Worm (Caenorhabditis elegans): Measurements from ENCODE around the gene F41B4.2.

The F41B4.2 gene

DNA sequence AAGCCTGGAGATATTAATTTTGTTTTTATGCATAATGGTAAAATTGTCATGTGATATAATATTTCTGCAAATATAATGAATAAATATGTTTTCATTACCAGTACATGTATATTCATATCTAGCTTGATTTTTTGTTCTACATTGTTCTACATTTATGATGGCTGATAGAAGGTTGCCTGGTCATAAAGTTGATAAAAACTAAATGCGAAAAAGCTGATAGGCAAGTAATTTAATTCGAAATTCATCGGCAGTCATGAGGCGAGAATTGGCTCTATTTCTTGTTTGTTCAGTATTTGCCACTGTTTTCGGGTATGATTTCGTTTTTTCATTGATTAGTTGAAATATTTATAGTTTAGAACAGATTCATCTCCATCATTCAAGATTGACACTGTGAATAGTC is 50.9 kb downstream of the F41B4.2 start, which contains the start of gene bgal-2:
Gene bgal-2 (plus strand): TSS at position 231 of the 400 bp plus-strand sequence.
- TF ChIP-seq mab-5 (tag; optimal IDR thresholded peaks at IDR 0.05) (no peak), drap-1 (GFP tag; optimal IDR thresholded peaks at IDR 0.05) (no peak), M03D4.4 (tag; optimal IDR thresholded peaks at IDR 0.05) (no peak)

DNA sequence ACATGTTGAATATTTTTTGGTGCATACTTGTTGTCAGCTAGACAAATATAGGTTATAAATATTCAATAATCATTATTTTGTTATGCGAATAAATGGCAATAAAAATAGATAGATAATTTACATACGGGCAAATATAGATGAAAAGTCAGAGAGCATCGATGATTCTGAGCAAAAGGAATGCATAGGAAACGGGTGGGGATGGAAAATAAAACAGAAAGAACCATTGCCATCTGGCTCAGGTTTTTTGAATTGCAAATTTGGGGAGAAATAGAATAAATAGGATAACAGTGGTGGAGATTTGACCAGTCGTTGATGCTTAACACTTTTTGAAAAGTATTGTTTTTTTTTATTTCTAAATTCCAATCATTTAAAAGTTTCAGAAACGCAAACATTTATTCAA is 52.2 kb downstream of the F41B4.2 start, which contains the start of gene idpp-6:
Gene idpp-6 (plus strand): TSS at position 301 of the 400 bp plus-strand sequence.
- TF ChIP-seq sem-2 (GFP tag; optimal IDR thresholded peaks at IDR 0.05): no peak
- no peak for TF ChIP-seq lin-13 (tag; optimal IDR thresholded peaks at IDR 0.05)
- no peak for TF ChIP-seq lsy-2 (tag; optimal IDR thresholded peaks at IDR 0.05)
- TF ChIP-seq nhr-12 (tag; optimal IDR thresholded peaks at IDR 0.05): no peak
- no peak for TF ChIP-seq hlh-1 (tag; optimal IDR thresholded peaks at IDR 0.05)
- TF ChIP-seq pha-4 (tag; optimal IDR thresholded peaks at IDR 0.05): no peak
- no peak for TF ChIP-seq elt-3 (tag; optimal IDR thresholded peaks at IDR 0.05)
